Worm (Caenorhabditis elegans): ENCODE data around the gene F55G7.5.

- TF ChIP-seq Y95B8A.8 (GFP tag; IDR thresholded peaks at IDR 0.05) (no peak), pha-4 (tag; optimal IDR thresholded peaks at IDR 0.05) (no peak), D2030.7 (GFP tag; IDR thresholded peaks at IDR 0.05) (no peak), ekl-4 (GFP tag; IDR thresholded peaks at IDR 0.05) (no peak)
Observed at ce11 chrX:11983576-11984061, 44.9 kb upstream of the F55G7.5 start, which contains the start of gene C49F5.3.
